Worm (Caenorhabditis elegans) whole organism, late embryonic: ENCODE measurements around the gene knl-3.

Experiments used
- C08G9.2 ChIP-seq: sonication (generic microtip); optimal IDR thresholded peaks from 2 replicates; lab custom pipeline; 2016; ENCODE audit warnings: mild to moderate bottlenecking, missing genetic modification characterization, moderate library complexity, missing compliant biosample characterization
- F13H6.1 ChIP-seq: sonication (generic microtip); optimal IDR thresholded peaks from 2 replicates; lab custom pipeline; 2016; ENCODE audit warnings: missing genetic modification characterization, missing compliant biosample characterization
- K09A11.1 ChIP-seq: sonication (generic microtip); optimal IDR thresholded peaks from 2 replicates; lab custom pipeline; 2017; ENCODE audit warnings: antibody characterized with exemption, mild to moderate bottlenecking, missing genetic modification characterization, missing compliant biosample characterization; ENCODE audit not compliant: insufficient read depth
- ahr-1 ChIP-seq: sonication (generic microtip); optimal IDR thresholded peaks from 2 replicates; lab custom pipeline; 2016; ENCODE audit warnings: missing genetic modification characterization, missing compliant biosample characterization
- ceh-14 ChIP-seq: sonication (generic microtip); optimal IDR thresholded peaks from 2 replicates; lab custom pipeline; 2016; ENCODE audit warnings: missing genotype, missing genetic modification characterization, missing compliant biosample characterization
- ceh-19 ChIP-seq: fragments of 200-800 bp; sonication (Bioruptor generic); optimal IDR thresholded peaks from 2 replicates; lab custom pipeline; 2018; ENCODE audit warnings: mild to moderate bottlenecking, missing genetic modification characterization, missing compliant biosample characterization
- ceh-24 ChIP-seq: sonication (generic microtip); optimal IDR thresholded peaks from 2 replicates; lab custom pipeline; 2016; ENCODE audit warnings: mild to moderate bottlenecking, missing genetic modification characterization, missing compliant biosample characterization
- ceh-34 ChIP-seq: sonication (generic microtip); optimal IDR thresholded peaks from 2 replicates; lab custom pipeline; 2016; ENCODE audit warnings: mild to moderate bottlenecking, missing genetic modification characterization, missing compliant biosample characterization
- ceh-6 ChIP-seq: fragments of 200-800 bp; sonication (Bioruptor generic); optimal IDR thresholded peaks from 2 replicates; lab custom pipeline; 2018; ENCODE audit warnings: mild to moderate bottlenecking, missing genetic modification characterization, missing compliant biosample characterization
- dmd-4 ChIP-seq: sonication (generic microtip); optimal IDR thresholded peaks from 2 replicates; lab custom pipeline; 2016; ENCODE audit warnings: borderline replicate concordance, missing genetic modification characterization, missing compliant biosample characterization
- dve-1 ChIP-seq: sonication (generic microtip); optimal IDR thresholded peaks from 2 replicates; lab custom pipeline; 2017; ENCODE audit warnings: antibody characterized with exemption, mild to moderate bottlenecking, missing genetic modification characterization, missing compliant biosample characterization
- elt-2 ChIP-seq: sonication (generic microtip); optimal IDR thresholded peaks from 2 replicates; lab custom pipeline; 2016; ENCODE audit warnings: missing genetic modification reagents, missing genetic modification characterization, missing compliant biosample characterization
- ets-4 ChIP-seq: sonication (generic microtip); optimal IDR thresholded peaks from 2 replicates; lab custom pipeline; 2016; ENCODE audit warnings: missing genetic modification characterization, missing compliant biosample characterization
- fkh-10 ChIP-seq: fragments of 150-350 bp; optimal IDR thresholded peaks from 2 replicates; lab custom pipeline; 2014; ENCODE audit warnings: missing biosample characterization, missing genetic modification reagents, missing genetic modification characterization
- hlh-15 ChIP-seq: sonication (generic microtip); optimal IDR thresholded peaks from 2 replicates; lab custom pipeline; 2016; ENCODE audit warnings: missing genetic modification characterization, missing compliant biosample characterization
- hlh-6 ChIP-seq: sonication (generic microtip); optimal IDR thresholded peaks from 2 replicates; lab custom pipeline; 2016; ENCODE audit warnings: missing genotype, missing genetic modification characterization, missing compliant biosample characterization
- hlh-8 ChIP-seq: sonication (generic microtip); optimal IDR thresholded peaks from 2 replicates; lab custom pipeline; 2016; ENCODE audit warnings: missing genotype, missing genetic modification characterization, missing compliant biosample characterization
- lim-6 ChIP-seq: sonication (generic microtip); optimal IDR thresholded peaks from 2 replicates; lab custom pipeline; 2016; ENCODE audit warnings: missing genetic modification characterization, missing compliant biosample characterization
- lin-11 ChIP-seq: fragments of 200-800 bp; sonication (Bioruptor generic); optimal IDR thresholded peaks from 2 replicates; lab custom pipeline; 2018; ENCODE audit warnings: mild to moderate bottlenecking, missing genetic modification characterization, missing compliant biosample characterization
- nhr-11 ChIP-seq: fragments of 150-350 bp; optimal IDR thresholded peaks from 2 replicates; lab custom pipeline; 2014; ENCODE audit warnings: missing biosample characterization, missing genetic modification characterization
- pag-3 ChIP-seq: sonication (generic microtip); optimal IDR thresholded peaks from 2 replicates; lab custom pipeline; 2016; ENCODE audit warnings: missing compliant biosample characterization, missing genetic modification characterization, borderline replicate concordance
- pax-1 ChIP-seq: fragments of 150-350 bp; optimal IDR thresholded peaks from 2 replicates; lab custom pipeline; 2014; ENCODE audit warnings: missing biosample characterization, missing genetic modification characterization
- pqm-1 ChIP-seq: sonication (generic microtip); optimal IDR thresholded peaks from 2 replicates; lab custom pipeline; 2016; ENCODE audit warnings: missing genetic modification characterization, missing compliant biosample characterization
- rnt-1 ChIP-seq: sonication (generic microtip); optimal IDR thresholded peaks from 2 replicates; lab custom pipeline; 2016; ENCODE audit warnings: missing genetic modification characterization, missing compliant biosample characterization
- syd-9 ChIP-seq: sonication (generic microtip); optimal IDR thresholded peaks from 2 replicates; lab custom pipeline; 2016; ENCODE audit warnings: mild to moderate bottlenecking, missing genetic modification characterization, moderate library complexity, missing compliant biosample characterization
- tbx-2 ChIP-seq: sonication (generic microtip); optimal IDR thresholded peaks from 2 replicates; lab custom pipeline; 2016; ENCODE audit warnings: missing genetic modification characterization, missing compliant biosample characterization
- tbx-7 ChIP-seq: sonication (generic microtip); optimal IDR thresholded peaks from 2 replicates; lab custom pipeline; 2016; ENCODE audit warnings: missing genotype, missing genetic modification characterization, missing compliant biosample characterization
- unc-55 ChIP-seq: sonication (generic microtip); optimal IDR thresholded peaks from 2 replicates; lab custom pipeline; 2017; ENCODE audit warnings: missing biosample characterization, missing genetic modification reagents, missing genetic modification characterization
- unc-86 ChIP-seq: sonication (generic microtip); optimal IDR thresholded peaks from 2 replicates; lab custom pipeline; 2016; ENCODE audit warnings: missing genetic modification characterization, missing compliant biosample characterization
- ztf-16 ChIP-seq: sonication (generic microtip); optimal IDR thresholded peaks from 2 replicates; lab custom pipeline; 2017; ENCODE audit warnings: missing genetic modification characterization, missing compliant biosample characterization

Gene knl-3

DNA sequence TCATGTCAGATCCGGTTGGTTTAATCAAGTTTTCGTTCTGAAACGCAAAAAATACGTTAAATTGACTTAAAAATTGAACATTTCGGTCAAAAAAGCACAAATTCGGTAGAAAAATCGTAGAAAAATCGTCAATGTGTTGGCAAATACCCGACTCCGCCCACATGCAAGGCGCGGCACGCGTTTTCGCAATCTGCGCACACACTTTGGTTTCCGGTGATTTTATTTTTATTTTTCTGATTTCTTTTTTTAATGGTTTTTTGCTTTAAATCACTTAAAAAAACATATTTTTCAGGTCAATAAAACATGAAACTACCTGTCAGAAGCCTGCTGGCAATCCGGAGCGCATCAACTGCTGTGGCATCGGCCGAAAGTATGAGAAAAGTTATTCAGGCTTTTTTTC, 47.7 kb upstream of the knl-3 start, which contains the start of the genes gly-7 and mrpl-39 (continued):
- TF ChIP-seq ahr-1 (peak; percentile 6), K09A11.1 (tag; lab: Kevin White, UChicago) (no peak), ceh-24 (tag; lab: Kevin White, UChicago) (no peak), ets-4 (no peak), unc-55 (GFP tag; lab: Kevin White, UChicago) (no peak), pax-1 (no peak), ztf-16 (tag; lab: Kevin White, UChicago) (peak; percentile 47), rnt-1 (no peak), pag-3 (no peak), lin-11 (tag; lab: Kevin White, UChicago) (peak; percentile 61), ceh-19 (GFP tag; lab: Kevin White, UChicago) (peak; percentile 14), ceh-14 (no peak), syd-9 (tag; lab: Kevin White, UChicago) (no peak), hlh-8 (tag; lab: Kevin White, UChicago) (no peak), nhr-11 (tag; lab: Kevin White, UChicago) (no peak)

DNA sequence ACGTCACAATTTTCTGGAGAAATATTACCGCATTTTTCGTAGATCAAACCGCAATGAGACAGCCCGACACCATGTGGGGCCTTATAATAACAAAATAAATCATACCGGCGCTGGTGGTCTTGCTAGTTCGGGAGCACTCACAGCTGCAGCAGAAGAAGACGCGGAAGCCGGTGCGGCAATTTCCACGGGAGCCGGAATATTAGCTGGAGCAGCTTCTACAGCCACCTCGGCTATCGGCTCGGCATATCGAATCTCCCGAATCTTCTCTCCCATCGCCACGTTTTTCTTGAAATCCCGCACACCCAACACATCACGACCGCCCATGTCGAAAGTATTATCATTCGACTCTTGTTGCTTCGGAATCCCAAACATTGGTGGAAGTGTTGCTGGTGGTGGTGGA, 44.5 kb upstream of the knl-3 start:
- no peak for TF ChIP-seq fkh-10 (GFP tag; lab: Kevin White, UChicago)
- no peak for TF ChIP-seq ceh-34 (tag; lab: Kevin White, UChicago)
- no peak for TF ChIP-seq pax-1
- no peak for TF ChIP-seq K09A11.1 (tag; lab: Kevin White, UChicago)
- TF ChIP-seq ahr-1, result no peak
- TF ChIP-seq hlh-8 (tag; lab: Kevin White, UChicago), result no peak
- TF ChIP-seq unc-55 (GFP tag; lab: Kevin White, UChicago), result no peak
- TF ChIP-seq tbx-2 (tag; lab: Kevin White, UChicago), result no peak
- no peak for TF ChIP-seq ets-4
- TF ChIP-seq dmd-4 (tag; lab: Kevin White, UChicago), result no peak
- TF ChIP-seq hlh-15 (tag; lab: Kevin White, UChicago), result no peak

DNA sequence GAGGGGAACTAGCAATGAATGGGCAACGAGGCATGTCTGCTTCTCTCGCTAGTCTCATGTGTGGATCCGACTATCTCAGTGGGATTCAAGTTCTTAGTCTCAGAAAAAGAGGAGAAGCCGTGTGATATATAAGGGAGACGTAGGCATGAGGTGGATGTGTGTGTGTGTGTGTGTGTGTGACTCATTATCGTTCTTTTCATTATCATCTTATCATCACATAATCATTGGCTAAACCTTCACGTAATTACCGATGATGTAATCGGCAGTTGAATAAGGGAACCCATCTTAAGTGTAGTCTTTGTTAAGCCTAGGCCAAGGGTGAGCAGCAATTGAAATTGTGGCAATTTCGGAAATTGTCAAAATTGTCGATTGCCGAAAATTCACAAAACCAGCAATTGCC, 39.0 kb upstream of the knl-3 start, which contains the start of gene Y32G9B.1:
Y32G9B.1 (minus strand) TSS at position 101 of the 400 bp plus-strand sequence.
- TF ChIP-seq pqm-1 (no peak), elt-2 (tag; lab: Kevin White, UChicago) (peak; percentile 29)
- TF ChIP-seq, all 69 proteins: peak for 1

DNA sequence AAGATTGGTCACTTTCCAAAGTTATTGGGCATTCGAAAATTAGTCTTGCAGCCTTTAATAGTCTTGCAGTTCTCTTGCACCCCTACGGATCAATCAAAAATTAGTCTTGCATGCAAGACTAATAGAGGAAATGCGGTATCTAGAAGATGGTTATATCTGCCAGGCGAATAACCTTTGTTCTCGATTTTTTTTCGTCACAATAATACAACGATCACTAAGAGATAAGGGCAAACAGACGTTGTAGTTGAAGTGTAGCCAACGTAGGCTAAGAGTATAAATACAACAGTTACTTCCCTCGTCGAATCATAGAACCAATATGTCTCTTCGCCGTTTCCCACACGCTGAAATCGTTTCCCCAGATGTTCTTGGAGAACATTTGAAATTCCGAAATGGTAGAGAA, 27.3 kb upstream of the knl-3 start, which contains the start of gene T10B5.8:
T10B5.8 (plus strand) TSS at position 301 of the 400 bp plus-strand sequence.
- TF ChIP-seq elt-2 (tag; lab: Kevin White, UChicago) (no peak), tbx-7 (tag; lab: Kevin White, UChicago) (no peak)

DNA sequence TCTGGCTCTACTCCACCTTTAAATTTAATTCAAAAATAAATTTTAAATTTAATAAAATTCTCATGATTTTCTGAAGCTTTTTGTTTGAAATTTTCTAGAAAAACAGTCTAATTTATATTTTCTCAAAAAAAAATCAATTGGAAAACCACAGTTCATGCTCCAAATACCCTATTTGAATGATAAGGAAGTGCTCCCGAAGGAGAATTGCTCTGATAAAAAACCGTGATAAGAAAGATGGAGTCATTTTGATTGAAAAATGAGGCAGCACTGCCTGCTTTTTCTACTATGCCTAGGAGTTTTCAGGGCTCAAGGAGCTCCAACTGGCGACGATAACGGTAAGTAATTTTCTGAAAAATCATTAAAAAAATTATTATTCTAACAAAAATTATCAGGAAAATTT, 23.0 kb upstream of the knl-3 start, which contains the start of gene T10B5.7:
T10B5.7 (plus strand) TSS at position 225 of the 400 bp plus-strand sequence.
- TF ChIP-seq elt-2 (tag; lab: Kevin White, UChicago), result peak; percentile 79
- no peak for TF ChIP-seq F13H6.1 (tag; lab: Kevin White, UChicago)
- TF ChIP-seq, all 69 proteins: peak for 1

DNA sequence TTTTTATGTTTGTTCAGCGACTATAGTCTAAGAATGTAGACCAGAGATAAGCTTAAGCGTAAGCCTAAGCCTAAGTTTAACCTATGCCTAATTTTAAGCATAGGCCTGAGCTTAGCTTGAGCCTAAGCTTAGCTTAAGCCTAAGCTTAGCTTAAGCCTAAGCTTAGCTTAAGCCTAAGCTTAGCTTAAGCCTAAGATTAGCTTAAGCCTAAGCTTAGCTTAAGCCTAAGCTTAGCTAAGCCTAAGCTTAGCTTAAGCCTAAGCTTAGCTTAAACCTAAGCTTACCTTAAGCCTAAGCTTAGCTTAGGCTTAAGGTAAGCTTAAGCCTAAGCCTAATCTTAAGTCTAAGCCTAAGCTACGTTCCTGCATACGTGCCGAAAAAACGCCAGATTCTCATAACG, 20.4 kb upstream of the knl-3 start:
- peak; percentile 100 for TF ChIP-seq dve-1 (tag; lab: Kevin White, UChicago)
- TF ChIP-seq ceh-6 (GFP tag; lab: Kevin White, UChicago), result no peak

DNA sequence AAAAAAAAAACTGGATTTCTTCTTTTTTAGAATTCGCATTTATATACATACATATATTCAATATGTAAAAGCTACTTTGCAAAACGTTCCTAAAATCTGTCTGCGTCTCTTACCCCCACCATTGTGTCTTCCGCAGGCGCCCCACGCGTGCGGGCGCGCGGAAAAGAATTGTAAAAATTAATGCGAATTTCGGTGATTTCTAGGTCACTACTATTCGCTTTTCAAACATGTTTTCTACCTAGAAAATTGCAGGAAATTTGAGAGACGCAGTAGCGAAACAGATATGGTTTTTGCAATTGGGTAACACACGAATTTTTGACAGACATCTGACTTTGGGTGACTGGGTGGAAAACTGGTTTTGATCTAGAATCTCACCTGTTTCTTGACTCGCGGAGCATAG, 13.9 kb upstream of the knl-3 start:
- TF ChIP-seq lim-6 (tag; lab: Kevin White, UChicago) (no peak), pqm-1 (no peak), C08G9.2 (tag; lab: Kevin White, UChicago) (no peak), unc-86 (no peak), pag-3 (no peak), hlh-6 (tag; lab: Kevin White, UChicago) (no peak), ceh-6 (GFP tag; lab: Kevin White, UChicago) (no peak)
